Worm (Caenorhabditis elegans) whole organism, L4 larva: ENCODE measurements around the gene C18C4.7.

Experiments used
- F10B5.3 ChIP-seq: sonication (generic microtip); optimal IDR thresholded peaks from 2 replicates; lab custom pipeline; 2016; ENCODE audit warnings: mild to moderate bottlenecking, missing genetic modification characterization, missing compliant biosample characterization
- F37D6.2 ChIP-seq: sonication (generic microtip); optimal IDR thresholded peaks from 2 replicates; lab custom pipeline; 2016; ENCODE audit warnings: mild to moderate bottlenecking, missing genetic modification characterization, missing compliant biosample characterization
- T20F7.1 ChIP-seq: fragments of 200-800 bp; sonication (Bioruptor generic); optimal IDR thresholded peaks from 2 replicates; lab custom pipeline; 2018; ENCODE audit warnings: mild to moderate bottlenecking, missing genetic modification characterization, missing compliant biosample characterization
- T26A8.4 ChIP-seq: fragments of 200-800 bp; sonication (Bioruptor generic); IDR thresholded peaks from 2 replicates; pipeline ENCODE4 v1.3.6; 2022; ENCODE audit warnings: missing genetic modification characterization, missing compliant biosample characterization
- Y48G9A.11 ChIP-seq: fragments of 200-800 bp; sonication (Bioruptor generic); IDR thresholded peaks from 2 replicates; pipeline ENCODE4 v1.3.6; 2022; ENCODE audit warnings: missing genetic modification reagents, missing genetic modification characterization, missing compliant biosample characterization
- Y75B8A.6 ChIP-seq: fragments of 200-800 bp; sonication (Bioruptor generic); IDR thresholded peaks from 2 replicates; pipeline ENCODE4 v1.3.6; 2022; ENCODE audit warnings: missing genetic modification reagents, missing genetic modification characterization, missing compliant biosample characterization
- aly-2 ChIP-seq: sonication (generic microtip); optimal IDR thresholded peaks from 2 replicates; lab custom pipeline; 2018; ENCODE audit warnings: missing biosample characterization, missing genetic modification characterization
- ama-1 ChIP-seq: fragments of 150-350 bp; optimal IDR thresholded peaks from 2 replicates; lab custom pipeline; 2014; ENCODE audit warnings: inconsistent platforms, mixed read lengths
- arid-1 ChIP-seq: fragments of 200-800 bp; sonication (Bioruptor generic); conservative IDR thresholded peaks from 2 replicates; pipeline ENCODE4 v1.3.6; 2022; ENCODE audit warnings: missing genetic modification reagents, missing genetic modification characterization, missing compliant biosample characterization
- ceh-32 ChIP-seq: sonication (generic microtip); optimal IDR thresholded peaks from 2 replicates; lab custom pipeline; 2016; ENCODE audit warnings: mild to moderate bottlenecking, missing genetic modification characterization, missing compliant biosample characterization; ENCODE audit not compliant: poor library complexity
- ceh-44 ChIP-seq: fragments of 200-800 bp; sonication (Bioruptor generic); IDR thresholded peaks from 2 replicates; pipeline ENCODE4 v1.3.6; 2022; ENCODE audit warnings: missing genetic modification reagents, missing genetic modification characterization, missing compliant biosample characterization
- ceh-62 ChIP-seq: sonication (generic microtip); optimal IDR thresholded peaks from 2 replicates; lab custom pipeline; 2017; ENCODE audit warnings: missing biosample characterization, missing genetic modification characterization
- ceh-82 ChIP-seq: sonication (generic microtip); optimal IDR thresholded peaks from 2 replicates; lab custom pipeline; 2017; ENCODE audit warnings: missing biosample characterization, missing genetic modification characterization
- ces-1 ChIP-seq: fragments of 150-350 bp; sonication (generic microtip); optimal IDR thresholded peaks from 4 replicates; lab custom pipeline; 2014; ENCODE audit warnings: missing biosample characterization, missing genetic modification reagents, missing genetic modification characterization
- daf-12 ChIP-seq: fragments of 150-350 bp; optimal IDR thresholded peaks from 2 replicates; lab custom pipeline; 2014; ENCODE audit warnings: missing biosample characterization, missing genetic modification reagents, missing genetic modification characterization
- daf-19 ChIP-seq: fragments of 200-800 bp; sonication (Bioruptor generic); conservative IDR thresholded peaks from 2 replicates; pipeline ENCODE4 v1.3.6; 2022; ENCODE audit warnings: missing genetic modification characterization, missing compliant biosample characterization
- dmd-6 ChIP-seq: fragments of 200-800 bp; sonication (Bioruptor generic); IDR thresholded peaks from 2 replicates; pipeline ENCODE4 v1.3.6; 2022; ENCODE audit warnings: missing genetic modification reagents, missing genetic modification characterization, missing compliant biosample characterization
- dmd-8 ChIP-seq: fragments of 200-800 bp; sonication (Bioruptor generic); IDR thresholded peaks from 2 replicates; pipeline ENCODE4 v1.3.6; 2022; ENCODE audit warnings: missing genetic modification characterization, missing compliant biosample characterization
- dve-1 ChIP-seq: sonication (generic microtip); optimal IDR thresholded peaks from 2 replicates; lab custom pipeline; 2017; ENCODE audit warnings: antibody characterized with exemption, mild to moderate bottlenecking, missing genetic modification characterization, missing compliant biosample characterization; ENCODE audit not compliant: insufficient read depth
- egl-43 ChIP-seq: fragments of 200-800 bp; sonication (Bioruptor generic); IDR thresholded peaks from 2 replicates; pipeline ENCODE4 v1.3.6; 2022; ENCODE audit warnings: missing genetic modification reagents, missing genetic modification characterization, missing compliant biosample characterization
- fkh-10 ChIP-seq: fragments of 150-350 bp; optimal IDR thresholded peaks from 2 replicates; lab custom pipeline; 2014; ENCODE audit warnings: missing biosample characterization, missing genetic modification reagents, missing genetic modification characterization
- fos-1 ChIP-seq: fragments of 150-350 bp; optimal IDR thresholded peaks from 2 replicates; lab custom pipeline; 2014; ENCODE audit warnings: missing biosample characterization, missing genetic modification characterization
- gei-8 ChIP-seq: fragments of 200-800 bp; sonication (Bioruptor generic); optimal IDR thresholded peaks from 2 replicates; lab custom pipeline; 2018; ENCODE audit warnings: mild to moderate bottlenecking, missing genetic modification characterization, missing compliant biosample characterization
- hlh-11 ChIP-seq: fragments of 200-800 bp; sonication (Bioruptor generic); optimal IDR thresholded peaks from 2 replicates; lab custom pipeline; 2018; ENCODE audit warnings: mild to moderate bottlenecking, missing genetic modification characterization, missing compliant biosample characterization
- hlh-30 ChIP-seq: sonication (generic microtip); optimal IDR thresholded peaks from 2 replicates; lab custom pipeline; 2017; ENCODE audit warnings: antibody characterized with exemption, mild to moderate bottlenecking, missing genetic modification characterization, missing compliant biosample characterization; ENCODE audit not compliant: insufficient read depth
- jun-1 ChIP-seq: fragments of 150-350 bp; optimal IDR thresholded peaks from 2 replicates; lab custom pipeline; 2014; ENCODE audit warnings: missing biosample characterization, missing genetic modification reagents, missing genetic modification characterization
- lin-13 ChIP-seq: fragments of 150-350 bp; optimal IDR thresholded peaks from 2 replicates; lab custom pipeline; 2014; ENCODE audit warnings: missing biosample characterization, missing genetic modification reagents, missing genetic modification characterization
- lin-29 ChIP-seq: fragments of 200-800 bp; sonication (Bioruptor generic); IDR thresholded peaks from 2 replicates; pipeline ENCODE4 v1.3.6; 2022; ENCODE audit warnings: missing genetic modification reagents, missing genetic modification characterization, missing compliant biosample characterization
- lin-39 ChIP-seq: fragments of 150-350 bp; optimal IDR thresholded peaks from 2 replicates; lab custom pipeline; 2014; ENCODE audit warnings: missing biosample characterization, missing genetic modification reagents, missing genetic modification characterization
- madf-9 ChIP-seq: fragments of 200-800 bp; sonication (Bioruptor generic); conservative IDR thresholded peaks from 2 replicates; pipeline ENCODE4 v1.3.6; 2022; ENCODE audit warnings: missing genetic modification reagents, missing genetic modification characterization, missing compliant biosample characterization
- mdl-1 ChIP-seq, 2 experiments: fragments of 150-350 bp in 1 of 2; sonication (generic microtip) in 1 of 2; optimal IDR thresholded peaks; 2 replicates each; lab custom pipeline; 2014 to 2017; ENCODE audit warnings: missing biosample characterization in 2 of 2, missing genetic modification characterization in 2 of 2
- mxl-3 ChIP-seq: fragments of 200-800 bp; sonication (Bioruptor generic); optimal IDR thresholded peaks from 2 replicates; lab custom pipeline; 2018; ENCODE audit warnings: mild to moderate bottlenecking, missing genetic modification characterization, missing compliant biosample characterization
- nhr-10 ChIP-seq: fragments of 150-350 bp; optimal IDR thresholded peaks from 2 replicates; lab custom pipeline; 2014; ENCODE audit warnings: missing biosample characterization, missing genetic modification characterization
- nhr-102 ChIP-seq: sonication (generic microtip); optimal IDR thresholded peaks from 2 replicates; lab custom pipeline; 2016; ENCODE audit warnings: mild to moderate bottlenecking, missing genetic modification characterization, moderate library complexity, missing compliant biosample characterization
- nhr-11 ChIP-seq: fragments of 150-350 bp; optimal IDR thresholded peaks from 2 replicates; lab custom pipeline; 2014; ENCODE audit warnings: missing biosample characterization, missing genetic modification characterization
- nhr-111 ChIP-seq: fragments of 200-800 bp; sonication (Bioruptor generic); optimal IDR thresholded peaks from 2 replicates; lab custom pipeline; 2018; ENCODE audit warnings: mild to moderate bottlenecking, missing genetic modification characterization, missing compliant biosample characterization
- nhr-237 ChIP-seq: sonication (generic microtip); optimal IDR thresholded peaks from 2 replicates; lab custom pipeline; 2017; ENCODE audit warnings: missing biosample characterization, missing genetic modification characterization
- nhr-25 ChIP-seq: sonication (generic microtip); optimal IDR thresholded peaks from 2 replicates; lab custom pipeline; 2017; ENCODE audit warnings: missing genetic modification characterization, mild to moderate bottlenecking, missing compliant biosample characterization, antibody characterized with exemption, moderate library complexity, borderline replicate concordance; ENCODE audit not compliant: insufficient read depth
- nhr-28 ChIP-seq: fragments of 150-350 bp; optimal IDR thresholded peaks from 2 replicates; lab custom pipeline; 2014; ENCODE audit warnings: missing biosample characterization, missing genetic modification characterization
- set-16 ChIP-seq: fragments of 200-800 bp; sonication (Bioruptor generic); IDR thresholded peaks from 2 replicates; pipeline ENCODE4 v1.3.6; 2022; ENCODE audit warnings: missing genetic modification reagents, missing genetic modification characterization, missing compliant biosample characterization
- skn-1 ChIP-seq: fragments of 150-350 bp; optimal IDR thresholded peaks from 2 replicates; lab custom pipeline; 2014; ENCODE audit warnings: missing biosample characterization, missing genetic modification characterization
- snpc-1.2 ChIP-seq: fragments of 200-800 bp; sonication (Bioruptor generic); IDR thresholded peaks from 2 replicates; pipeline ENCODE4 v1.3.6; 2022; ENCODE audit warnings: missing genetic modification reagents, missing genetic modification characterization, missing compliant biosample characterization
- snpc-4 ChIP-seq: fragments of 150-350 bp; optimal IDR thresholded peaks from 2 replicates; lab custom pipeline; 2014; ENCODE audit warnings: missing biosample characterization, missing genetic modification characterization
- spr-3 ChIP-seq: fragments of 200-800 bp; sonication (Bioruptor generic); optimal IDR thresholded peaks from 2 replicates; lab custom pipeline; 2018; ENCODE audit warnings: mild to moderate bottlenecking, missing genetic modification characterization, missing compliant biosample characterization
- tag-97 ChIP-seq: fragments of 200-800 bp; sonication (Bioruptor generic); IDR thresholded peaks from 2 replicates; pipeline ENCODE4 v1.3.6; 2022; ENCODE audit warnings: missing genetic modification characterization, missing compliant biosample characterization
- tra-1 ChIP-seq: fragments of 200-800 bp; sonication (Bioruptor generic); IDR thresholded peaks from 2 replicates; pipeline ENCODE4 v1.3.6; 2022; ENCODE audit warnings: missing genetic modification reagents, missing genetic modification characterization, missing compliant biosample characterization
- unc-130 ChIP-seq: sonication (generic microtip); optimal IDR thresholded peaks from 2 replicates; lab custom pipeline; 2016; ENCODE audit warnings: missing genetic modification reagents, missing genetic modification characterization, missing compliant biosample characterization
- unc-62 ChIP-seq, 3 experiments: fragments of 150-350 bp in 1 of 3; sonication (generic microtip); optimal IDR thresholded peaks in 2 of 3; peaks in 1 of 3; 1 replicate in 1 of 3; 2 replicates in 2 of 3; lab custom pipeline; 2014 to 2017; ENCODE audit warnings: missing biosample characterization in 3 of 3, missing genetic modification characterization in 3 of 3, missing genetic modification reagents in 3 of 3, missing genotype in 1 of 3
- zag-1 ChIP-seq: fragments of 150-350 bp; optimal IDR thresholded peaks from 2 replicates; lab custom pipeline; 2014; ENCODE audit warnings: missing biosample characterization, missing genetic modification characterization
- zip-11 ChIP-seq: fragments of 200-800 bp; sonication (Bioruptor generic); IDR thresholded peaks from 2 replicates; pipeline ENCODE4 v1.3.6; 2022; ENCODE audit warnings: missing genetic modification characterization, missing compliant biosample characterization
- ztf-11 ChIP-seq: fragments of 150-350 bp; optimal IDR thresholded peaks from 2 replicates; lab custom pipeline; 2014; ENCODE audit warnings: missing biosample characterization, missing genetic modification characterization
- ztf-7 ChIP-seq: fragments of 150-350 bp; optimal IDR thresholded peaks from 2 replicates; lab custom pipeline; 2014; ENCODE audit warnings: missing biosample characterization, missing genetic modification characterization

Gene C18C4.7

DNA sequence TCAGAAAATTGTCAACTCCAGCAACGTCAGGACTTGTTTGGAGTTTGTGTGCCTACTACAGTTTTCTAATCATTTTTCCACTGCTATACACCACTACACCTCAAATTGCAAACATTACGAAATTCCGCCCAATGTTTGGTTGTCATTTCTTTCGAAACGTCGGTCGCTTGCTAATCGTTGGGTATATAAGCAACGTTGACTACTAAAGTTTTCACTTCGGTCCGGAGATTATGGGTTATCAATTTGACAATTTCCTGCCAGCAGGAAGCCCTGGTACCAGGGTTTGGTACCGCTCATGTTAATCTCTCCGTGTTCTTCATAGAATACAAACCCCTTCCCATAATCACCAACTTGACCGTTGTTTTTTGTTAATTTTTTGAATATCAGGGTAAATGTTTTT lies 9.0 kb upstream of the C18C4.7 start (continued):
- TF ChIP-seq daf-19 (GFP tag; lab: Robert Waterston, UW) (0 out of 2 replicates have a peak, but pooled peaks have one; percentile 56), mdl-1 (tag; optimal IDR thresholded peaks at IDR 0.05; lab: Kevin White, UChicago) (no peak), tag-97 (GFP tag; lab: Robert Waterston, UW) (no peak), gei-8 (GFP tag; lab: Kevin White, UChicago) (no peak), nhr-237 (tag; lab: Kevin White, UChicago) (no peak), dmd-8 (GFP tag; lab: Robert Waterston, UW) (peak; percentile 68; the same call in 1 of the 2 replicates), fkh-10 (GFP tag; lab: Kevin White, UChicago) (no peak), nhr-111 (GFP tag; lab: Kevin White, UChicago) (no peak), nhr-25 (tag; lab: Kevin White, UChicago) (no peak), nhr-10 (tag; lab: Kevin White, UChicago) (no peak), ces-1 (GFP tag; lab: Kevin White, UChicago) (no peak), arid-1 (peak; percentile 54; the same call in 1 of the 2 replicates), unc-62 (GFP tag; optimal IDR thresholded peaks at IDR 0.05 in 1 of 2; lab: Kevin White, UChicago) (no peak), unc-62 (tag; optimal IDR thresholded peaks at IDR 0.05; lab: Kevin White, UChicago) (no peak), ceh-82 (no peak), lin-13 (peak; percentile 23), unc-130 (GFP tag; lab: Kevin White, UChicago) (no peak), T26A8.4 (GFP tag; lab: Robert Waterston, UW) (peak; percentile 80), ama-1 (no peak), Y75B8A.6 (GFP tag; lab: Robert Waterston, UW) (no peak), skn-1 (no peak), mxl-3 (GFP tag; lab: Kevin White, UChicago) (peak; percentile 35), snpc-4 (peak; percentile 91), hlh-30 (tag; lab: Kevin White, UChicago) (peak; percentile 17), F37D6.2 (no peak), lin-29 (GFP tag; lab: Robert Waterston, UW) (no peak), Y48G9A.11 (no peak), zip-11 (GFP tag; lab: Robert Waterston, UW) (no peak), spr-3 (no peak), set-16 (GFP tag; lab: Robert Waterston, UW) (no peak), snpc-1.2 (no peak), tra-1 (0 out of 2 replicates have a peak, but pooled peaks have one; percentile 18), ztf-11 (tag; lab: Kevin White, UChicago) (no peak), T20F7.1 (GFP tag; lab: Kevin White, UChicago) (peak; percentile 45), hlh-11 (tag; lab: Kevin White, UChicago) (no peak), ztf-7 (tag; lab: Kevin White, UChicago) (peak; percentile 58), nhr-28 (peak; percentile 98), ceh-62 (tag; lab: Kevin White, UChicago) (no peak), daf-12 (no peak), fos-1 (tag; lab: Kevin White, UChicago) (no peak), ceh-32 (tag; lab: Kevin White, UChicago) (no peak), dmd-6 (peak; percentile 76), lin-39 (tag; lab: Kevin White, UChicago) (no peak), dve-1 (tag; lab: Kevin White, UChicago) (peak; percentile 96), zag-1 (tag; lab: Kevin White, UChicago) (no peak), egl-43 (GFP tag; lab: Robert Waterston, UW) (0 out of 2 replicates have a peak, but pooled peaks have one; percentile 63), aly-2 (no peak), nhr-11 (no peak), jun-1 (tag; lab: Kevin White, UChicago) (no peak), madf-9 (GFP tag; lab: Robert Waterston, UW) (no peak), ceh-44 (no peak), nhr-102 (tag; lab: Kevin White, UChicago) (peak; percentile 60), F10B5.3 (tag; lab: Kevin White, UChicago) (no peak)
